Worm (Caenorhabditis elegans): ENCODE results near the gene sta-2.
A peak's percentile ranks its signal among the peaks of the same experiment; 100 is the strongest.

Gene sta-2

DNA sequence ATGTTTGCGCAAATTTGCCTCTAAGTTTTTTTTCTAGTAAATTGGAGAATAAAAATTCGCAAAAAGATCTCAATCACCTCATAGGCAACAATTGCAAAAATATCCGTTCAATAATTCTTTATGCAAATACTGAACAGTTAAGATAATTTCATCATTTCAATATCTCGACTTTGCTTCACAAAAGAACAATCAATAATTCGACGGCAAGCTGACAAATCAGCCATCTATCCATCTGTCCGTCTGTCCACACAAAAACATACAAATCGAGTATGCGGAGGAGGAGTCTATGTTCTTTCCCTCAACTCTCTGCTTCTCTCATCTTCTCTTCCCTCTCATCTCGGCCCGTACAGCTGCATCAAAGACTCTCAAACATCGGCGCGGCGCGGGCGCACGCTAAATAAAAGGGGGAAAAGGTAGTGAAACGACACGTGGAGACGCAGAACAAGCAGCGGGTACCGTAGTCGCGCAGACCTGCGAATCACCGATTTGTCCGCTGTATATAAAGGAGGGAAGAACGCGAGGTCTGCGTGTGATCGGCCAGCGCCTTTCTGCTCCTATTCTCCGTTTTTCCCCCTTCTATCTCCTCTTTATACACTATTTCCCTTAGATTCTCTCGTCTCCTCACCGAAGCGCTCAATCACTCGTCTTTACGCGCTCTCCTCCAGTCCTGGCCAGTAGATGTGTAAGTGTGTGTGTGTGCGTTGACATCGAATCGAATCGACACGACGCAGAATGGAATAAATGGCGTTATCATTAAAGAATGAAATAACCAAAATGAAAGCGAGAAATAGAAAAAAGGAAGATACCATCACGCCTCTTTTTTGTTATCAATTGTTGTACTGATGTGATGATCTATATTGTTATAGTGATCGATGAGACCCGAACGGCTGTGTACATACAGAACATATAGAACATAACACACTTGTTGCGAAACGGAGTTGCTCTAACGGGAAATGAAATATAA, 10.0 kb upstream of the sta-2 start:
- TF ChIP-seq tbx-2 (tag; optimal IDR thresholded peaks at IDR 0.05) (peak; percentile 67), nhr-25 (tag; optimal IDR thresholded peaks at IDR 0.05) (peak; percentile 93), nhr-43 (tag; optimal IDR thresholded peaks at IDR 0.05; ENCODE audit: poor library complexity, severe bottlenecking) (peak; percentile 73), lin-39 (tag; optimal IDR thresholded peaks at IDR 0.05) (peak; percentile 99), ceh-28 (tag; optimal IDR thresholded peaks at IDR 0.05) (peak; percentile 74), nhr-12 (tag; optimal IDR thresholded peaks at IDR 0.05) (no peak), pqm-1 (tag; optimal IDR thresholded peaks at IDR 0.05) (peak; percentile 90), nfya-1 (tag; optimal IDR thresholded peaks at IDR 0.05; ENCODE audit: insufficient read depth) (peak; percentile 100), lsy-12 (tag; optimal IDR thresholded peaks at IDR 0.05) (peak; percentile 92), eor-1 (tag; optimal IDR thresholded peaks at IDR 0.05) (no peak), mml-1 (tag; optimal IDR thresholded peaks at IDR 0.05) (no peak), nhr-67 (tag; optimal IDR thresholded peaks at IDR 0.05) (no peak), nhr-11 (tag; optimal IDR thresholded peaks at IDR 0.05) (peak; percentile 89), zag-1 (tag; optimal IDR thresholded peaks at IDR 0.05) (peak; percentile 58), jun-1 (tag; optimal IDR thresholded peaks at IDR 0.05) (peak; percentile 89), sea-2 (GFP tag; optimal IDR thresholded peaks at IDR 0.05) (peak; percentile 10), unc-39 (tag; optimal IDR thresholded peaks at IDR 0.05) (peak; percentile 63), lin-15B (tag; optimal IDR thresholded peaks at IDR 0.05) (peak; percentile 91), ZK546.5 (tag; optimal IDR thresholded peaks at IDR 0.05) (peak; percentile 70), egl-27 (tag; optimal IDR thresholded peaks at IDR 0.05) (peak; percentile 73), ceh-9 (tag; optimal IDR thresholded peaks at IDR 0.05) (no peak), ama-1 (optimal IDR thresholded peaks at IDR 0.05) (peak; percentile 99), R02D3.7 (tag; optimal IDR thresholded peaks at IDR 0.05) (peak; percentile 58), unc-62 (GFP tag; optimal IDR thresholded peaks at IDR 0.05) (peak; percentile 93), nhr-76 (tag; optimal IDR thresholded peaks at IDR 0.05) (no peak), elt-1 (tag; optimal IDR thresholded peaks at IDR 0.05) (peak; percentile 37), ztf-11 (tag; optimal IDR thresholded peaks at IDR 0.05) (no peak), mdl-1 (tag; optimal IDR thresholded peaks at IDR 0.05) (peak; percentile 95), hmg-11 (tag; optimal IDR thresholded peaks at IDR 0.05) (peak; percentile 100), skn-1 (tag; optimal IDR thresholded peaks at IDR 0.05) (peak; percentile 80), fkh-2 (tag; optimal IDR thresholded peaks at IDR 0.05) (peak; percentile 76), elt-2 (tag; optimal IDR thresholded peaks at IDR 0.05) (peak; percentile 97), ceh-16 (tag; optimal IDR thresholded peaks at IDR 0.05) (no peak), elt-3 (tag; optimal IDR thresholded peaks at IDR 0.05) (peak in 2 of 3 experiments; percentile 14 to 21), nhr-77 (tag; optimal IDR thresholded peaks at IDR 0.05) (peak; percentile 51), fos-1 (tag; optimal IDR thresholded peaks at IDR 0.05) (peak; percentile 61), nhr-23 (tag; optimal IDR thresholded peaks at IDR 0.05) (peak; percentile 83), aly-2 (tag; optimal IDR thresholded peaks at IDR 0.05) (no peak), fkh-10 (GFP tag; optimal IDR thresholded peaks at IDR 0.05) (peak; percentile 84), pha-4 (tag; optimal IDR thresholded peaks at IDR 0.05) (peak; percentile 82), egl-5 (tag; optimal IDR thresholded peaks at IDR 0.05) (peak; percentile 90), snpc-4 (tag; optimal IDR thresholded peaks at IDR 0.05) (peak; percentile 69), ztf-4 (tag; optimal IDR thresholded peaks at IDR 0.05) (peak; percentile 75), ceh-82 (tag; optimal IDR thresholded peaks at IDR 0.05) (peak; percentile 74), daf-12 (tag; optimal IDR thresholded peaks at IDR 0.05) (no peak)
